Fruit fly (Drosophila melanogaster) whole organism, adult: Measurements from ENCODE around the gene Zyx.

Experiments
- CG11617 ChIP-seq: fragments of 200-800 bp; sonication (Bioruptor generic); optimal IDR thresholded peaks from 2 replicates; lab custom pipeline; 2017; ENCODE audit warnings: mild to moderate bottlenecking, missing biosample characterization, missing genetic modification reagents, missing genetic modification characterization
- CG12768 ChIP-seq: fragments of 200-800 bp; sonication (Bioruptor generic); optimal IDR thresholded peaks from 2 replicates; lab custom pipeline; 2017; ENCODE audit warnings: missing biosample characterization, missing genetic modification characterization, mild to moderate bottlenecking, moderate library complexity, missing genetic modification reagents
- CG14711 ChIP-seq: fragments of 200-800 bp; sonication (Bioruptor generic); optimal IDR thresholded peaks from 2 replicates; lab custom pipeline; 2018; ENCODE audit warnings: missing biosample characterization, mild to moderate bottlenecking, missing genetic modification characterization, moderate library complexity
- CG1620 ChIP-seq: fragments of 200-800 bp; sonication (Bioruptor generic); optimal IDR thresholded peaks from 2 replicates; lab custom pipeline; 2016; ENCODE audit warnings: missing biosample characterization, missing genetic modification characterization
- CG33017 ChIP-seq: fragments of 200-800 bp; sonication (Bioruptor generic); optimal IDR thresholded peaks from 2 replicates; lab custom pipeline; 2018; ENCODE audit warnings: missing biosample characterization, mild to moderate bottlenecking, missing genetic modification characterization, moderate library complexity
- CG5204 ChIP-seq: fragments of 200-800 bp; sonication (Bioruptor generic); optimal IDR thresholded peaks from 2 replicates; lab custom pipeline; 2016; ENCODE audit warnings: missing biosample characterization, missing genetic modification characterization
- CG7045 ChIP-seq: fragments of 200-800 bp; sonication (Bioruptor generic); optimal IDR thresholded peaks from 2 replicates; lab custom pipeline; 2017; ENCODE audit warnings: missing biosample characterization, mild to moderate bottlenecking, missing genetic modification characterization
- CG7101 ChIP-seq: fragments of 200-800 bp; sonication (Bioruptor generic); optimal IDR thresholded peaks from 2 replicates; lab custom pipeline; 2018; ENCODE audit warnings: missing biosample characterization, mild to moderate bottlenecking, missing genetic modification characterization, moderate library complexity
- Clk ChIP-seq: fragments of 200-800 bp; sonication (Bioruptor generic); optimal IDR thresholded peaks from 2 replicates; lab custom pipeline; 2017; ENCODE audit warnings: missing biosample characterization, missing genetic modification characterization
- Crg-1 ChIP-seq: fragments of 200-800 bp; sonication (Bioruptor generic); optimal IDR thresholded peaks from 2 replicates; lab custom pipeline; 2016; ENCODE audit warnings: missing biosample characterization, missing genetic modification characterization
- Hr96 ChIP-seq: fragments of 200-800 bp; sonication (Bioruptor generic); optimal IDR thresholded peaks from 2 replicates; lab custom pipeline; 2016; ENCODE audit warnings: missing biosample characterization, missing genetic modification characterization
- Mnt ChIP-seq: fragments of 200-800 bp; sonication (Bioruptor generic); optimal IDR thresholded peaks from 2 replicates; lab custom pipeline; 2016; ENCODE audit warnings: missing biosample characterization, mild to moderate bottlenecking, missing genetic modification characterization
- bab1 ChIP-seq: fragments of 200-800 bp; sonication (Bioruptor generic); optimal IDR thresholded peaks from 3 replicates; lab custom pipeline; 2019; ENCODE audit warnings: missing biosample characterization, mild to moderate bottlenecking, missing genetic modification characterization, moderate library complexity
- cic ChIP-seq: fragments of 200-800 bp; sonication (Bioruptor generic); optimal IDR thresholded peaks from 2 replicates; lab custom pipeline; 2017; ENCODE audit warnings: missing biosample characterization, mild to moderate bottlenecking, missing genetic modification characterization, moderate library complexity
- cnc ChIP-seq, 2 experiments: fragments of >200 bp; optimal IDR thresholded peaks; 2 replicates each; lab custom pipeline; 2017
- kay ChIP-seq: fragments of 200-800 bp; sonication (Bioruptor generic); peaks from one replicate; lab custom pipeline; 2016; ENCODE audit warnings: missing biosample characterization, missing genetic modification characterization, borderline replicate concordance
- ovo ChIP-seq: fragments of 200-800 bp; sonication (Bioruptor generic); optimal IDR thresholded peaks from 2 replicates; lab custom pipeline; 2016; ENCODE audit warnings: missing biosample characterization, missing genetic modification characterization
- pad ChIP-seq: fragments of 200-800 bp; sonication (Bioruptor generic); optimal IDR thresholded peaks from 3 replicates; lab custom pipeline; 2017; ENCODE audit warnings: missing biosample characterization, missing genetic modification characterization, mild to moderate bottlenecking, moderate library complexity, missing genetic modification reagents
- tj ChIP-seq: fragments of 200-800 bp; sonication (Bioruptor generic); optimal IDR thresholded peaks from 3 replicates; lab custom pipeline; 2017; ENCODE audit warnings: missing biosample characterization, mild to moderate bottlenecking, missing genetic modification characterization, moderate library complexity
- toe ChIP-seq: fragments of 200-800 bp; sonication (Bioruptor generic); optimal IDR thresholded peaks from 2 replicates; lab custom pipeline; 2016; ENCODE audit warnings: missing biosample characterization, missing genetic modification characterization

Gene Zyx

dm6 chr4:1088480-1088879 is 23.7 kb upstream of the Zyx start, which contains the start of gene sv:
TSS of gene sv (plus strand) at chr4:1088798.
- TF ChIP-seq pad (GFP tag; lab: Kevin White, UChicago) (no peak), CG7101 (tag; lab: Kevin White, UChicago) (no peak), Hr96 (GFP tag; lab: Kevin White, UChicago) (no peak), Crg-1 (GFP tag; lab: Kevin White, UChicago) (no peak), tj (GFP tag; lab: Kevin White, UChicago) (no peak), CG33017 (tag; lab: Kevin White, UChicago) (no peak), CG11617 (GFP tag; lab: Kevin White, UChicago) (no peak), cic (GFP tag; lab: Kevin White, UChicago) (no peak), CG12768 (GFP tag; lab: Kevin White, UChicago) (no peak), bab1 (GFP tag; lab: Kevin White, UChicago) (no peak), Clk (GFP tag; lab: Kevin White, UChicago) (no peak), cnc (optimal IDR thresholded peaks at IDR 0.05; lab: Kevin White, UChicago) (no peak), Mnt (GFP tag; lab: Kevin White, UChicago) (no peak), kay (GFP tag; lab: Kevin White, UChicago) (no peak), CG5204 (GFP tag; lab: Kevin White, UChicago) (no peak), ovo (GFP tag; lab: Kevin White, UChicago) (no peak), CG7045 (GFP tag; lab: Kevin White, UChicago) (no peak)

dm6 chr4:1084326-1085062 is 19.7 kb upstream of the Zyx start, which contains the start of gene Actbeta:
TSS of gene Actbeta (minus strand) at chr4:1084796.
- TF ChIP-seq pad (GFP tag; lab: Kevin White, UChicago) (no peak), bab1 (GFP tag; lab: Kevin White, UChicago) (peak; percentile 59), CG33017 (tag; lab: Kevin White, UChicago) (no peak)

dm6 chr4:1064219-1064618 is 582 bp downstream of the Zyx start:
- TF ChIP-seq kay (GFP tag; lab: Kevin White, UChicago), result peak; percentile 71
- TF ChIP-seq CG11617 (GFP tag; lab: Kevin White, UChicago), result peak; percentile 16
- TF ChIP-seq CG33017 (tag; lab: Kevin White, UChicago), result peak; percentile 48
- no peak for TF ChIP-seq Mnt (GFP tag; lab: Kevin White, UChicago)
- TF ChIP-seq CG7101 (tag; lab: Kevin White, UChicago), result peak; percentile 52

- TF ChIP-seq CG14711, result peak; percentile 15
- TF ChIP-seq kay (GFP tag; lab: Kevin White, UChicago), result peak; percentile 33
- TF ChIP-seq toe (GFP tag; lab: Kevin White, UChicago), result no peak
These were observed 1.6 kb downstream of the Zyx start for dm6 chr4:1062957-1063812.

dm6 chr4:1061095-1061432 is 3.7 kb downstream of the Zyx start:
- no peak for TF ChIP-seq cic (GFP tag; lab: Kevin White, UChicago)
- TF ChIP-seq CG1620 (GFP tag; lab: Kevin White, UChicago), result no peak
- TF ChIP-seq CG5204 (GFP tag; lab: Kevin White, UChicago), result no peak
- no peak for TF ChIP-seq pad (GFP tag; lab: Kevin White, UChicago)
- no peak for TF ChIP-seq Mnt (GFP tag; lab: Kevin White, UChicago)
- no peak for TF ChIP-seq Clk (GFP tag; lab: Kevin White, UChicago)
- no peak for TF ChIP-seq kay (GFP tag; lab: Kevin White, UChicago)
- TF ChIP-seq CG12768 (GFP tag; lab: Kevin White, UChicago), result no peak
- no peak for TF ChIP-seq Crg-1 (GFP tag; lab: Kevin White, UChicago)
- no peak for TF ChIP-seq CG33017 (tag; lab: Kevin White, UChicago)
- TF ChIP-seq CG11617 (GFP tag; lab: Kevin White, UChicago), result no peak
- no peak for TF ChIP-seq tj (GFP tag; lab: Kevin White, UChicago)
- TF ChIP-seq CG7101 (tag; lab: Kevin White, UChicago), result no peak
- no peak for TF ChIP-seq toe (GFP tag; lab: Kevin White, UChicago)
- TF ChIP-seq CG7045 (GFP tag; lab: Kevin White, UChicago), result no peak

- TF ChIP-seq ovo (GFP tag; lab: Kevin White, UChicago), result no peak
- no peak for TF ChIP-seq Mnt (GFP tag; lab: Kevin White, UChicago)
- no peak for TF ChIP-seq Crg-1 (GFP tag; lab: Kevin White, UChicago)
- TF ChIP-seq cnc (optimal IDR thresholded peaks at IDR 0.05; lab: Kevin White, UChicago), result no peak
- peak; percentile 3 for TF ChIP-seq CG1620 (GFP tag; lab: Kevin White, UChicago)
- TF ChIP-seq toe (GFP tag; lab: Kevin White, UChicago), result peak; percentile 42
- peak; percentile 12 for TF ChIP-seq CG7101 (tag; lab: Kevin White, UChicago)
- no peak for TF ChIP-seq CG33017 (tag; lab: Kevin White, UChicago)
- TF ChIP-seq Clk (GFP tag; lab: Kevin White, UChicago), result no peak
- peak; percentile 1 for TF ChIP-seq bab1 (GFP tag; lab: Kevin White, UChicago)
- TF ChIP-seq kay (GFP tag; lab: Kevin White, UChicago), result peak; percentile 54
- TF ChIP-seq pad (GFP tag; lab: Kevin White, UChicago), result no peak
- no peak for TF ChIP-seq CG7045 (GFP tag; lab: Kevin White, UChicago)
- peak; percentile 19 for TF ChIP-seq CG14711
- TF ChIP-seq CG5204 (GFP tag; lab: Kevin White, UChicago), result no peak
- TF ChIP-seq CG12768 (GFP tag; lab: Kevin White, UChicago), result no peak
- TF ChIP-seq cic (GFP tag; lab: Kevin White, UChicago), result no peak
- no peak for TF ChIP-seq tj (GFP tag; lab: Kevin White, UChicago)
- TF ChIP-seq Hr96 (GFP tag; lab: Kevin White, UChicago), result no peak
- no peak for TF ChIP-seq CG11617 (GFP tag; lab: Kevin White, UChicago)
These were observed 4.3 kb downstream of the Zyx start, which contains the start of gene apolpp for dm6 chr4:1060373-1061094. TSS of gene apolpp (plus strand) at chr4:1060969.
